Worm (Caenorhabditis elegans): ENCODE data around the gene srh-246.

srh-246 gene

ce11 chrV:679663-680062, 22.1 kb upstream of the srh-246 start, which contains the start of gene srx-22:
Gene srx-22 (plus strand): TSS chrV:679963.
- no peak for TF ChIP-seq eor-1 (tag; optimal IDR thresholded peaks at IDR 0.05)
- no peak for TF ChIP-seq skn-1 (tag; optimal IDR thresholded peaks at IDR 0.05)
- no peak for TF ChIP-seq nhr-28 (tag; optimal IDR thresholded peaks at IDR 0.05)
- no peak for TF ChIP-seq nhr-12 (tag; optimal IDR thresholded peaks at IDR 0.05)
- TF ChIP-seq R02D3.7 (tag; optimal IDR thresholded peaks at IDR 0.05) = no peak
- no peak for TF ChIP-seq nhr-11 (tag; optimal IDR thresholded peaks at IDR 0.05)
- TF ChIP-seq ztf-4 (tag; optimal IDR thresholded peaks at IDR 0.05) = no peak
- TF ChIP-seq ZK546.5 (tag; optimal IDR thresholded peaks at IDR 0.05) = no peak
- TF ChIP-seq snpc-4 (tag; optimal IDR thresholded peaks at IDR 0.05) = no peak
- TF ChIP-seq nhr-43 (tag; optimal IDR thresholded peaks at IDR 0.05; ENCODE audit: poor library complexity, severe bottlenecking) = no peak
- no peak for TF ChIP-seq nfya-1 (tag; optimal IDR thresholded peaks at IDR 0.05; ENCODE audit: insufficient read depth)
- TF ChIP-seq elt-2 (tag; optimal IDR thresholded peaks at IDR 0.05) = no peak
- no peak for TF ChIP-seq aly-2 (tag; optimal IDR thresholded peaks at IDR 0.05)
- TF ChIP-seq zag-1 (tag; optimal IDR thresholded peaks at IDR 0.05) = no peak
- TF ChIP-seq unc-62 (GFP tag; optimal IDR thresholded peaks at IDR 0.05) = no peak
- no peak for TF ChIP-seq lin-15B (tag; optimal IDR thresholded peaks at IDR 0.05)
- no peak for TF ChIP-seq elt-1 (tag; optimal IDR thresholded peaks at IDR 0.05)
- TF ChIP-seq ceh-16 (tag; optimal IDR thresholded peaks at IDR 0.05) = no peak

- peak; percentile 12 for TF ChIP-seq snpc-4 (tag; optimal IDR thresholded peaks at IDR 0.05)
- peak; percentile 28 for TF ChIP-seq elt-2 (tag; optimal IDR thresholded peaks at IDR 0.05)
- TF ChIP-seq lin-15B (tag; optimal IDR thresholded peaks at IDR 0.05) = peak; percentile 21
- peak; percentile 30 for TF ChIP-seq ceh-28 (tag; optimal IDR thresholded peaks at IDR 0.05)
- no peak for TF ChIP-seq nfya-1 (tag; optimal IDR thresholded peaks at IDR 0.05; ENCODE audit: insufficient read depth)
- TF ChIP-seq nhr-23 (tag; optimal IDR thresholded peaks at IDR 0.05) = peak; percentile 62
- TF ChIP-seq mdl-1 (tag; optimal IDR thresholded peaks at IDR 0.05) = no peak
- peak; percentile 36 for TF ChIP-seq nhr-25 (tag; optimal IDR thresholded peaks at IDR 0.05)
- peak; percentile 60 for TF ChIP-seq nhr-43 (tag; optimal IDR thresholded peaks at IDR 0.05; ENCODE audit: poor library complexity, severe bottlenecking)
- TF ChIP-seq R02D3.7 (tag; optimal IDR thresholded peaks at IDR 0.05) = no peak
Observed at ce11 chrV:676550-677084, 19.0 kb upstream of the srh-246 start, which contains the start of the genes fbxa-72 and srx-21. Gene fbxa-72 (minus strand): TSS chrV:676753. Gene srx-21 (plus strand): TSS chrV:677034.

DNA sequence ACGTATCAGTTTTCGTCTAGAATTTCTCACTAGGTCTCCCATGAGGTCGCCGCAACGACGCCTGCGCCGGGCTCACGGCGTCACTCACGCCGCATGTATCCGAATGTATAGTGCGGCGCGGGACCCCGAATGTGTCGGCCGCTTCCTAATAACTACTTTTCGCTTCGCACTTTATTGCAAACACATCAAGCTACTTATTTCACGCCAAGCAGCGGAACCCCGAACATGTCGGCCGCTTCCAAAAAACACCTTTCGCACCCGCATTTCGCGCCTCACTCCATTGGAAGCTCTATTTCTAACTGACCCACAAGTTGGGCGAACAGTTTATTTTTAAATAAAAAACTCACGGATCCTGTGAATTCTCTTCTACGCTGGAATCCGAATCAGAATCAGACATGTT, 18.5 kb upstream of the srh-246 start:
- no peak for TF ChIP-seq nhr-12 (tag; optimal IDR thresholded peaks at IDR 0.05)
- no peak for TF ChIP-seq unc-39 (tag; optimal IDR thresholded peaks at IDR 0.05)
- TF ChIP-seq hmg-11 (tag; optimal IDR thresholded peaks at IDR 0.05) = no peak
- TF ChIP-seq nhr-28 (tag; optimal IDR thresholded peaks at IDR 0.05) = no peak
- peak; percentile 24 for TF ChIP-seq snpc-4 (tag; optimal IDR thresholded peaks at IDR 0.05)

DNA sequence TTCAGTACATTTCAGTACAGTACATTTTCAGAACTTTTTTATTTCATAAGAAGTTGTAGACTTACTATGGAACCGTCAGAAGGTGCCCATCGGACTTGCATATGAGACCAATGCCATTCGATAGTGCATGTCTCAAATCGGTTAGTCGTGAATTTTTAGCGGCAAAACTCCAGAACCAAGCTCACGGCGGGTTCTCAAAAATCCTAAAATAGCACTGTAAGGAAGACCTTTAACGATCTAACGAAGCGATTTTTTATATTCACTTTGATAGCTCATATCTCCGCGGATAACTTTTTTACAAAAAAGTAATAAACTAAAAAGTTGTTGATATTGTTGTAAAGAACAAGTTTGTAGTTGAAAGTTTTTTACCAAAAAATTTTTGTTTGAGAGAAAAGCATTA, 16.6 kb upstream of the srh-246 start, which contains the start of gene sru-25:
Gene sru-25, minus strand, starts transcription at position 101 of the 400 bp plus-strand sequence.
- no peak for TF ChIP-seq unc-62 (GFP tag; optimal IDR thresholded peaks at IDR 0.05)
- TF ChIP-seq nhr-76 (tag; optimal IDR thresholded peaks at IDR 0.05) = no peak
- TF ChIP-seq mdl-1 (tag; optimal IDR thresholded peaks at IDR 0.05) = no peak
- no peak for TF ChIP-seq tbx-2 (tag; optimal IDR thresholded peaks at IDR 0.05)
- no peak for TF ChIP-seq lsy-12 (tag; optimal IDR thresholded peaks at IDR 0.05)
- TF ChIP-seq nfya-1 (tag; optimal IDR thresholded peaks at IDR 0.05; ENCODE audit: insufficient read depth) = no peak
- TF ChIP-seq skn-1 (tag; optimal IDR thresholded peaks at IDR 0.05) = no peak
- no peak for TF ChIP-seq nhr-67 (tag; optimal IDR thresholded peaks at IDR 0.05)
- no peak for TF ChIP-seq R02D3.7 (tag; optimal IDR thresholded peaks at IDR 0.05)
- TF ChIP-seq unc-39 (tag; optimal IDR thresholded peaks at IDR 0.05) = no peak
- TF ChIP-seq nhr-12 (tag; optimal IDR thresholded peaks at IDR 0.05) = no peak
- TF ChIP-seq daf-12 (tag; optimal IDR thresholded peaks at IDR 0.05) = no peak
- TF ChIP-seq fos-1 (tag; optimal IDR thresholded peaks at IDR 0.05) = no peak
- TF ChIP-seq sea-2 (GFP tag; optimal IDR thresholded peaks at IDR 0.05) = no peak
- TF ChIP-seq ceh-9 (tag; optimal IDR thresholded peaks at IDR 0.05) = no peak

ce11 chrV:671342-671741, 13.8 kb upstream of the srh-246 start, which contains the start of gene sru-24:
Gene sru-24 (minus strand): TSS chrV:671442.
- no peak for TF ChIP-seq elt-1 (tag; optimal IDR thresholded peaks at IDR 0.05)
- no peak for TF ChIP-seq fos-1 (tag; optimal IDR thresholded peaks at IDR 0.05)
- TF ChIP-seq pqm-1 (tag; optimal IDR thresholded peaks at IDR 0.05) = no peak

All from whole organism, L3 larva.